Fruit fly (Drosophila melanogaster): Measurements from ENCODE around the gene CG44869.
A peak's percentile ranks its signal among the peaks of the same experiment; 100 is the strongest.

The CG44869 gene

dm6 chr2L:15418261-15418660 lies at the start of gene CG44869:
CG44869 (minus strand) TSS chr2L:15418361.
- TF ChIP-seq dl (GFP tag; optimal IDR thresholded peaks at IDR 0.05; ENCODE audit: insufficient read depth in 1 of 2, partially characterized antibody in 2 of 2) (no peak), OdsH (GFP tag; optimal IDR thresholded peaks at IDR 0.05) (no peak), Dfd (GFP tag; optimal IDR thresholded peaks at IDR 0.05) (no peak), dmrt93B (GFP tag; optimal IDR thresholded peaks at IDR 0.05) (no peak), Vsx2 (GFP tag; optimal IDR thresholded peaks at IDR 0.05; ENCODE audit: partially characterized antibody) (no peak), foxo (GFP tag; optimal IDR thresholded peaks at IDR 0.05) (no peak), usp (GFP tag; optimal IDR thresholded peaks at IDR 0.05) (no peak), fru (GFP tag; optimal IDR thresholded peaks at IDR 0.05) (no peak), Dif (GFP tag; optimal IDR thresholded peaks at IDR 0.05; ENCODE audit: partially characterized antibody) (no peak), psq (GFP tag; optimal IDR thresholded peaks at IDR 0.05) (no peak), br (GFP tag; optimal IDR thresholded peaks at IDR 0.05) (no peak), tai (GFP tag; optimal IDR thresholded peaks at IDR 0.05) (no peak), brk (GFP tag; optimal IDR thresholded peaks at IDR 0.05) (no peak), Rel (GFP tag; optimal IDR thresholded peaks at IDR 0.05) (no peak), Rel (tag; optimal IDR thresholded peaks at IDR 0.05) (no peak), dsf (GFP tag; optimal IDR thresholded peaks at IDR 0.05; ENCODE audit: borderline replicate concordance) (no peak), sage (GFP tag; optimal IDR thresholded peaks at IDR 0.05) (no peak), CrebA (GFP tag; optimal IDR thresholded peaks at IDR 0.05; ENCODE audit: borderline replicate concordance) (no peak), Hr83 (GFP tag; optimal IDR thresholded peaks at IDR 0.05; ENCODE audit: poor library complexity, severe bottlenecking) (no peak), rgr (GFP tag; optimal IDR thresholded peaks at IDR 0.05) (no peak)

dm6 chr2L:15465932-15466331 lies 47.8 kb upstream of the CG44869 start:
- TF ChIP-seq h (GFP tag; optimal IDR thresholded peaks at IDR 0.05) (peak; percentile 36), rgr (GFP tag; optimal IDR thresholded peaks at IDR 0.05) (peak; percentile 36), Sp1 (GFP tag; optimal IDR thresholded peaks at IDR 0.05) (peak; percentile 0), HLH106 (tag; optimal IDR thresholded peaks at IDR 0.05) (peak; percentile 17), ey (GFP tag; optimal IDR thresholded peaks at IDR 0.05) (peak; percentile 24), br (GFP tag; optimal IDR thresholded peaks at IDR 0.05) (no peak), woc (GFP tag; optimal IDR thresholded peaks at IDR 0.05) (peak; percentile 26), Hnf4 (GFP tag; optimal IDR thresholded peaks at IDR 0.05) (no peak), CG9705 (GFP tag; optimal IDR thresholded peaks at IDR 0.05) (no peak), OdsH (GFP tag; optimal IDR thresholded peaks at IDR 0.05) (peak; percentile 33), fru (GFP tag; optimal IDR thresholded peaks at IDR 0.05) (peak; percentile 62), foxo (GFP tag; optimal IDR thresholded peaks at IDR 0.05) (peak in 1 of 2 experiments; percentile 56)

DNA sequence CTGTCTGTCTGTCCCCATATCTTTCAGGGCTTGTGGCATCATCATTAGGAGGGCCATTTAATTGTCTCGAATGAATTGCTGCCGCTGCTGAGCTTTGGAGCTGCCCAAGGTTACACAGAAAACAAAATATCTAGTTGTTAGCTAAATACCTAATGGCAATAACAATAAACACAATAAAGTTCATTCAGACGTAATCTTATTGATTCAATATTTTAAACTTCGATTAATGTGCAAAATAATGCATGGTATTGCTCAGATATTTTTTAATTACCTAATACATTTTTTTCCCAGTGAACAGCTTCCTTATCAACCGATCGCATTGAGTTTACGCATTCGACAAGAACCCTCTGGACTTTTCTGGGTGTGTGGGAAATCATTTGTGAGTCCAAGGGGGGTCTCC lies 47.0 kb upstream of the CG44869 start:
- TF ChIP-seq ey (GFP tag; optimal IDR thresholded peaks at IDR 0.05) (peak; percentile 5), jim (GFP tag; optimal IDR thresholded peaks at IDR 0.05) (no peak), h (GFP tag; optimal IDR thresholded peaks at IDR 0.05) (peak; percentile 13), foxo (GFP tag; optimal IDR thresholded peaks at IDR 0.05) (peak in 1 of 2 experiments; percentile 19), Myc (optimal IDR thresholded peaks at IDR 0.05) (no peak), Vsx2 (GFP tag; optimal IDR thresholded peaks at IDR 0.05; ENCODE audit: partially characterized antibody) (no peak)

dm6 chr2L:15463515-15463914 lies 45.4 kb upstream of the CG44869 start:
- no peak for TF ChIP-seq Hr78 (GFP tag; optimal IDR thresholded peaks at IDR 0.05)
- TF ChIP-seq Jra (GFP tag; optimal IDR thresholded peaks at IDR 0.05), result no peak
- no peak for TF ChIP-seq Myc (optimal IDR thresholded peaks at IDR 0.05)
- TF ChIP-seq jim (GFP tag; optimal IDR thresholded peaks at IDR 0.05), result no peak
- TF ChIP-seq Dif (GFP tag; optimal IDR thresholded peaks at IDR 0.05; ENCODE audit: partially characterized antibody), result no peak
- no peak for TF ChIP-seq sv (GFP tag; optimal IDR thresholded peaks at IDR 0.05)
- peak; percentile 36 for TF ChIP-seq psq (GFP tag; optimal IDR thresholded peaks at IDR 0.05)
- peak; percentile 74 for TF ChIP-seq HLH106 (tag; optimal IDR thresholded peaks at IDR 0.05)
- TF ChIP-seq N (GFP tag; optimal IDR thresholded peaks at IDR 0.05), result no peak
- no peak for TF ChIP-seq dl (GFP tag; optimal IDR thresholded peaks at IDR 0.05; ENCODE audit: insufficient read depth in 1 of 2, partially characterized antibody in 2 of 2)
- TF ChIP-seq rgr (GFP tag; optimal IDR thresholded peaks at IDR 0.05), result peak; percentile 23
- TF ChIP-seq h (GFP tag; optimal IDR thresholded peaks at IDR 0.05), result peak; percentile 44
- peak; percentile 47 for TF ChIP-seq dmrt93B (GFP tag; optimal IDR thresholded peaks at IDR 0.05)
- no peak for TF ChIP-seq Hnf4 (GFP tag; optimal IDR thresholded peaks at IDR 0.05)
- TF ChIP-seq foxo (GFP tag; optimal IDR thresholded peaks at IDR 0.05), result peak in 1 of 2 experiments; percentile 46
- TF ChIP-seq Abd-B (GFP tag; optimal IDR thresholded peaks at IDR 0.05), result no peak
- peak; percentile 34 for TF ChIP-seq fru (GFP tag; optimal IDR thresholded peaks at IDR 0.05)
- peak; percentile 47 for TF ChIP-seq Sp1 (GFP tag; optimal IDR thresholded peaks at IDR 0.05)
- no peak for TF ChIP-seq CrebA (GFP tag; optimal IDR thresholded peaks at IDR 0.05; ENCODE audit: borderline replicate concordance)
- TF ChIP-seq OdsH (GFP tag; optimal IDR thresholded peaks at IDR 0.05), result peak; percentile 36
- TF ChIP-seq woc (GFP tag; optimal IDR thresholded peaks at IDR 0.05), result no peak
- no peak for TF ChIP-seq tai (GFP tag; optimal IDR thresholded peaks at IDR 0.05)
- TF ChIP-seq CG9705 (GFP tag; optimal IDR thresholded peaks at IDR 0.05), result peak; percentile 36
- TF ChIP-seq Hr83 (GFP tag; optimal IDR thresholded peaks at IDR 0.05; ENCODE audit: poor library complexity, severe bottlenecking), result no peak
